Worm (Caenorhabditis elegans) whole organism, L4 larva: ENCODE results near the gene F44B9.5.

Experiments
- F10B5.3 ChIP-seq: sonication (generic microtip); optimal IDR thresholded peaks from 2 replicates; lab custom pipeline; 2016; ENCODE audit warnings: mild to moderate bottlenecking, missing genetic modification characterization, missing compliant biosample characterization
- F26F4.8 ChIP-seq: fragments of 200-800 bp; sonication (Bioruptor generic); conservative IDR thresholded peaks from 2 replicates; pipeline ENCODE4 v1.3.6; 2022; ENCODE audit warnings: missing genetic modification characterization, missing compliant biosample characterization
- R02D3.7 ChIP-seq: fragments of 150-350 bp; sonication (generic microtip); optimal IDR thresholded peaks from 3 replicates; lab custom pipeline; 2014; ENCODE audit warnings: missing biosample characterization, missing genetic modification characterization
- T20F7.1 ChIP-seq: fragments of 200-800 bp; sonication (Bioruptor generic); optimal IDR thresholded peaks from 2 replicates; lab custom pipeline; 2018; ENCODE audit warnings: mild to moderate bottlenecking, missing genetic modification characterization, missing compliant biosample characterization
- T26A8.4 ChIP-seq: fragments of 200-800 bp; sonication (Bioruptor generic); IDR thresholded peaks from 2 replicates; pipeline ENCODE4 v1.3.6; 2022; ENCODE audit warnings: missing genetic modification characterization, missing compliant biosample characterization
- Y105C5A.15 ChIP-seq: fragments of 200-800 bp; sonication (Bioruptor generic); IDR thresholded peaks from 2 replicates; pipeline ENCODE4 v1.3.6; 2022; ENCODE audit warnings: missing genetic modification characterization, missing compliant biosample characterization
- Y75B8A.6 ChIP-seq: fragments of 200-800 bp; sonication (Bioruptor generic); IDR thresholded peaks from 2 replicates; pipeline ENCODE4 v1.3.6; 2022; ENCODE audit warnings: missing genetic modification reagents, missing genetic modification characterization, missing compliant biosample characterization
- ZK546.5 ChIP-seq, 2 experiments: sonication (generic microtip); optimal IDR thresholded peaks; 2 replicates each; lab custom pipeline; 2017; ENCODE audit warnings: missing biosample characterization in 2 of 2, missing genetic modification characterization in 2 of 2
- ama-1 ChIP-seq: fragments of 150-350 bp; optimal IDR thresholded peaks from 2 replicates; lab custom pipeline; 2014; ENCODE audit warnings: inconsistent platforms, mixed read lengths
- arid-1 ChIP-seq: fragments of 200-800 bp; sonication (Bioruptor generic); conservative IDR thresholded peaks from 2 replicates; pipeline ENCODE4 v1.3.6; 2022; ENCODE audit warnings: missing genetic modification reagents, missing genetic modification characterization, missing compliant biosample characterization
- ceh-20 ChIP-seq: fragments of 200-800 bp; sonication (Bioruptor generic); IDR thresholded peaks from 2 replicates; pipeline ENCODE4 v1.3.6; 2022; ENCODE audit warnings: missing genetic modification reagents, missing genetic modification characterization, missing compliant biosample characterization
- ceh-82 ChIP-seq: sonication (generic microtip); optimal IDR thresholded peaks from 2 replicates; lab custom pipeline; 2017; ENCODE audit warnings: missing biosample characterization, missing genetic modification characterization
- ctbp-1 ChIP-seq: fragments of 200-800 bp; sonication (Bioruptor generic); IDR thresholded peaks from 2 replicates; pipeline ENCODE4 v1.3.6; 2022; ENCODE audit warnings: missing genetic modification reagents, missing genetic modification characterization, missing compliant biosample characterization
- daf-19 ChIP-seq: fragments of 200-800 bp; sonication (Bioruptor generic); conservative IDR thresholded peaks from 2 replicates; pipeline ENCODE4 v1.3.6; 2022; ENCODE audit warnings: missing genetic modification characterization, missing compliant biosample characterization
- daf-8 ChIP-seq: fragments of 200-800 bp; sonication (Bioruptor generic); IDR thresholded peaks from 2 replicates; pipeline ENCODE4 v1.3.6; 2022; ENCODE audit warnings: missing genetic modification characterization, missing compliant biosample characterization
- dmd-6 ChIP-seq: fragments of 200-800 bp; sonication (Bioruptor generic); IDR thresholded peaks from 2 replicates; pipeline ENCODE4 v1.3.6; 2022; ENCODE audit warnings: missing genetic modification reagents, missing genetic modification characterization, missing compliant biosample characterization
- dmd-8 ChIP-seq: fragments of 200-800 bp; sonication (Bioruptor generic); IDR thresholded peaks from 2 replicates; pipeline ENCODE4 v1.3.6; 2022; ENCODE audit warnings: missing genetic modification characterization, missing compliant biosample characterization
- duxl-1 ChIP-seq: sonication (generic microtip); optimal IDR thresholded peaks from 2 replicates; lab custom pipeline; 2016; ENCODE audit warnings: mild to moderate bottlenecking, missing genetic modification characterization, moderate library complexity, missing compliant biosample characterization; ENCODE audit not compliant: poor library complexity
- dve-1 ChIP-seq: sonication (generic microtip); optimal IDR thresholded peaks from 2 replicates; lab custom pipeline; 2017; ENCODE audit warnings: antibody characterized with exemption, mild to moderate bottlenecking, missing genetic modification characterization, missing compliant biosample characterization; ENCODE audit not compliant: insufficient read depth
- egl-43 ChIP-seq: fragments of 200-800 bp; sonication (Bioruptor generic); IDR thresholded peaks from 2 replicates; pipeline ENCODE4 v1.3.6; 2022; ENCODE audit warnings: missing genetic modification reagents, missing genetic modification characterization, missing compliant biosample characterization
- hif-1 ChIP-seq, 2 experiments: sonication (generic microtip); optimal IDR thresholded peaks; 2 replicates each; lab custom pipeline; 2016 to 2017; ENCODE audit warnings: missing compliant biosample characterization in 2 of 2, missing genetic modification characterization in 2 of 2, missing genetic modification reagents in 2 of 2, missing genotype in 2 of 2, mild to moderate bottlenecking in 1 of 2
- hlh-11 ChIP-seq: fragments of 200-800 bp; sonication (Bioruptor generic); optimal IDR thresholded peaks from 2 replicates; lab custom pipeline; 2018; ENCODE audit warnings: mild to moderate bottlenecking, missing genetic modification characterization, missing compliant biosample characterization
- lin-38 ChIP-seq: fragments of 200-800 bp; sonication (Bioruptor generic); IDR thresholded peaks from 2 replicates; pipeline ENCODE4 v1.3.6; 2022; ENCODE audit warnings: missing genetic modification reagents, missing genetic modification characterization, missing compliant biosample characterization
- lsy-2 ChIP-seq, 2 experiments: fragments of 150-350 bp in 1 of 2; sonication (generic microtip) in 1 of 2; optimal IDR thresholded peaks; 2 replicates each; lab custom pipeline; 2014 to 2017; ENCODE audit warnings: missing biosample characterization in 2 of 2, missing genetic modification characterization in 2 of 2
- madf-9 ChIP-seq: fragments of 200-800 bp; sonication (Bioruptor generic); conservative IDR thresholded peaks from 2 replicates; pipeline ENCODE4 v1.3.6; 2022; ENCODE audit warnings: missing genetic modification reagents, missing genetic modification characterization, missing compliant biosample characterization
- mdt-29 ChIP-seq: fragments of 200-800 bp; sonication (Bioruptor generic); IDR thresholded peaks from 2 replicates; pipeline ENCODE4 v1.3.6; 2022; ENCODE audit warnings: missing genetic modification reagents, missing genetic modification characterization, missing compliant biosample characterization
- mep-1 ChIP-seq: fragments of 150-350 bp; sonication (generic microtip); optimal IDR thresholded peaks from 3 replicates; lab custom pipeline; 2014; ENCODE audit warnings: missing biosample characterization, missing genetic modification characterization
- mes-2 ChIP-seq: sonication (generic microtip); optimal IDR thresholded peaks from 2 replicates; lab custom pipeline; 2016; ENCODE audit warnings: missing genotype, mild to moderate bottlenecking, missing genetic modification characterization, missing compliant biosample characterization; ENCODE audit not compliant: poor library complexity, severe bottlenecking
- nhr-10 ChIP-seq: fragments of 150-350 bp; optimal IDR thresholded peaks from 2 replicates; lab custom pipeline; 2014; ENCODE audit warnings: missing biosample characterization, missing genetic modification characterization
- nhr-102 ChIP-seq: sonication (generic microtip); optimal IDR thresholded peaks from 2 replicates; lab custom pipeline; 2016; ENCODE audit warnings: mild to moderate bottlenecking, missing genetic modification characterization, moderate library complexity, missing compliant biosample characterization
- nhr-11 ChIP-seq: fragments of 150-350 bp; optimal IDR thresholded peaks from 2 replicates; lab custom pipeline; 2014; ENCODE audit warnings: missing biosample characterization, missing genetic modification characterization
- nhr-111 ChIP-seq: fragments of 200-800 bp; sonication (Bioruptor generic); optimal IDR thresholded peaks from 2 replicates; lab custom pipeline; 2018; ENCODE audit warnings: mild to moderate bottlenecking, missing genetic modification characterization, missing compliant biosample characterization
- nhr-42 ChIP-seq: fragments of 200-800 bp; sonication (Bioruptor generic); IDR thresholded peaks from 2 replicates; pipeline ENCODE4 v1.3.6; 2022; ENCODE audit warnings: missing genetic modification characterization, missing compliant biosample characterization
- nhr-76 ChIP-seq: fragments of 150-350 bp; optimal IDR thresholded peaks from 2 replicates; lab custom pipeline; 2014; ENCODE audit warnings: missing biosample characterization, missing genetic modification characterization
- nhr-77 ChIP-seq: fragments of 150-350 bp; optimal IDR thresholded peaks from 2 replicates; lab custom pipeline; 2014; ENCODE audit warnings: missing biosample characterization, missing genetic modification characterization
- php-3 ChIP-seq: fragments of 200-800 bp; sonication (Bioruptor generic); IDR thresholded peaks from 2 replicates; pipeline ENCODE4 v1.3.6; 2022; ENCODE audit warnings: missing genetic modification reagents, missing genetic modification characterization, missing compliant biosample characterization
- saeg-2 ChIP-seq: fragments of 200-800 bp; sonication (Bioruptor generic); IDR thresholded peaks from 2 replicates; pipeline ENCODE4 v1.3.6; 2022; ENCODE audit warnings: missing genetic modification reagents, missing genetic modification characterization, missing compliant biosample characterization
- sdz-12 ChIP-seq: fragments of 200-800 bp; sonication (Bioruptor generic); optimal IDR thresholded peaks from 2 replicates; lab custom pipeline; 2018; ENCODE audit warnings: mild to moderate bottlenecking, missing genetic modification characterization, missing compliant biosample characterization
- skn-1 ChIP-seq: fragments of 150-350 bp; optimal IDR thresholded peaks from 2 replicates; lab custom pipeline; 2014; ENCODE audit warnings: missing biosample characterization, missing genetic modification characterization
- spr-1 ChIP-seq: sonication (generic microtip); optimal IDR thresholded peaks from 2 replicates; lab custom pipeline; 2016; ENCODE audit warnings: mild to moderate bottlenecking, missing genetic modification characterization, missing compliant biosample characterization
- unc-39 ChIP-seq: sonication (generic microtip); optimal IDR thresholded peaks from 2 replicates; lab custom pipeline; 2017; ENCODE audit warnings: missing biosample characterization, missing genetic modification characterization
- vab-7 ChIP-seq: fragments of 200-800 bp; sonication (Bioruptor generic); IDR thresholded peaks from 2 replicates; pipeline ENCODE4 v1.3.6; 2022; ENCODE audit warnings: missing genetic modification reagents, missing genetic modification characterization, missing compliant biosample characterization
- zag-1 ChIP-seq: fragments of 150-350 bp; optimal IDR thresholded peaks from 2 replicates; lab custom pipeline; 2014; ENCODE audit warnings: missing biosample characterization, missing genetic modification characterization
- zfp-3 ChIP-seq: fragments of 200-800 bp; sonication (Bioruptor generic); conservative IDR thresholded peaks from 2 replicates; pipeline ENCODE4 v1.3.6; 2022; ENCODE audit warnings: missing genetic modification reagents, missing genetic modification characterization, missing compliant biosample characterization

F44B9.5 gene

ce11 chrIII:7978289-7978688 lies 38.0 kb downstream of the F44B9.5 start (continued):
- TF ChIP-seq spr-1 (tag; lab: Kevin White, UChicago) (no peak), ceh-82 (tag; lab: Kevin White, UChicago) (no peak), ZK546.5 (tag; optimal IDR thresholded peaks at IDR 0.05; lab: Kevin White, UChicago) (no peak)

ce11 chrIII:7977777-7978176 lies 38.6 kb downstream of the F44B9.5 start, which contains the start of gene C06G4.4:
C06G4.4 (minus strand) TSS chrIII:7977812.
- no peak for TF ChIP-seq daf-8 (GFP tag; lab: Robert Waterston, UW)
- no peak for TF ChIP-seq ceh-20 (GFP tag; lab: Robert Waterston, UW)
- TF ChIP-seq Y75B8A.6 (GFP tag; lab: Robert Waterston, UW): no peak
- TF ChIP-seq skn-1 (tag; lab: Kevin White, UChicago): no peak
- TF ChIP-seq T20F7.1 (GFP tag; lab: Kevin White, UChicago): no peak
- TF ChIP-seq unc-39: no peak
- no peak for TF ChIP-seq daf-19 (GFP tag; lab: Robert Waterston, UW)
- TF ChIP-seq nhr-76: no peak
- no peak for TF ChIP-seq saeg-2
- no peak for TF ChIP-seq hif-1 (tag; optimal IDR thresholded peaks at IDR 0.05; lab: Kevin White, UChicago)
- no peak for TF ChIP-seq dmd-6
- no peak for TF ChIP-seq nhr-111
- TF ChIP-seq mep-1: no peak
- TF ChIP-seq mdt-29 (GFP tag; lab: Robert Waterston, UW): no peak
- TF ChIP-seq nhr-11 (tag; lab: Kevin White, UChicago): no peak
- TF ChIP-seq Y105C5A.15 (GFP tag; lab: Robert Waterston, UW): no peak

ce11 chrIII:7977224-7977623 lies 39.1 kb downstream of the F44B9.5 start:
- TF ChIP-seq hif-1 (tag; optimal IDR thresholded peaks at IDR 0.05; lab: Kevin White, UChicago) (peak in 1 of 2 experiments; percentile 7), dmd-8 (GFP tag; lab: Robert Waterston, UW) (0 out of 2 replicates have a peak, but pooled peaks have one; percentile 39), zfp-3 (GFP tag; lab: Robert Waterston, UW) (peak; percentile 71; the same call in 1 of the 2 replicates), madf-9 (GFP tag; lab: Robert Waterston, UW) (no peak), nhr-77 (tag; lab: Kevin White, UChicago) (peak; percentile 24), sdz-12 (GFP tag; lab: Kevin White, UChicago) (peak; percentile 18), egl-43 (GFP tag; lab: Robert Waterston, UW) (peak; percentile 51; the same call in 1 of the 2 replicates), nhr-42 (GFP tag; lab: Robert Waterston, UW) (peak; percentile 67; the same call in 1 of the 2 replicates), R02D3.7 (no peak), saeg-2 (0 out of 2 replicates have a peak, but pooled peaks have one; percentile 19), mes-2 (tag; lab: Kevin White, UChicago) (peak; percentile 29), dve-1 (tag; lab: Kevin White, UChicago) (peak; percentile 19), lsy-2 (tag; optimal IDR thresholded peaks at IDR 0.05; lab: Kevin White, UChicago) (peak; percentile 25 to 63), F10B5.3 (no peak), T26A8.4 (GFP tag; lab: Robert Waterston, UW) (0 out of 2 replicates have a peak, but pooled peaks have one; percentile 29), zag-1 (no peak), mdt-29 (GFP tag; lab: Robert Waterston, UW) (0 out of 2 replicates have a peak, but pooled peaks have one; percentile 12), ama-1 (peak; percentile 89), hlh-11 (peak; percentile 39), mep-1 (peak; percentile 1), duxl-1 (tag; lab: Kevin White, UChicago) (peak; percentile 83), ceh-20 (GFP tag; lab: Robert Waterston, UW) (no peak), nhr-102 (peak; percentile 71), Y75B8A.6 (GFP tag; lab: Robert Waterston, UW) (0 out of 2 replicates have a peak, but pooled peaks have one; percentile 53), arid-1 (GFP tag; lab: Robert Waterston, UW) (no peak), nhr-10 (no peak), php-3 (GFP tag; lab: Robert Waterston, UW) (0 out of 2 replicates have a peak, but pooled peaks have one; percentile 29), lin-38 (GFP tag; lab: Robert Waterston, UW) (peak; percentile 44; the same call in 1 of the 2 replicates), F26F4.8 (GFP tag; lab: Robert Waterston, UW) (no peak), vab-7 (GFP tag; lab: Robert Waterston, UW) (0 out of 2 replicates have a peak, but pooled peaks have one; percentile 23), ctbp-1 (GFP tag; lab: Robert Waterston, UW) (no peak)
- TF ChIP-seq, all 104 proteins: peak for 22
